Fruit fly (Drosophila melanogaster): ENCODE measurements around the gene Ugt36A1.

DNA sequence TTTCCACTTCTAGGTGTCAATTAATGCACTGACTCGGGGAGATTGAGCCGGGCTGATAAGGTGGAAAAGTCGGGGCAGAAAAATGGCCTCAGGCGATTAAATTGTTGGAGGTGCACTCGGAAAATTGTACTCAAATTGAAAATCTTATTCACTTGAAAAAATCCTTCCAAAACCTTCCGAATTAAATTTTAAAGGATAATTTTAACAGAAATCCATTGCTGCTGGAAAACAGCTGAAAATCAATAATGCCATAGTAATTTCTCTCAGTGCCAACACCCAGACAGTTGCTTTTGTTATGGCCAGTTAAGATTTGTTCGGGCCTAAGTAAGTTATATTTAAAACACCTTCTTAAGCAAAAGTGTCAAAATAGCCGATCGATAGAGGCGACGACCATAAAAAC, 18.1 kb upstream of the Ugt36A1 start:
- TF ChIP-seq fd96Ca (GFP tag; IDR thresholded peaks at IDR 0.05) (0 out of 3 replicates have a peak, but pooled peaks have one; percentile 10), Pif1B (GFP tag; optimal IDR thresholded peaks at IDR 0.05) (no peak), Pif1A (GFP tag; optimal IDR thresholded peaks at IDR 0.05) (no peak), CG34367 (tag; optimal IDR thresholded peaks at IDR 0.05) (no peak)
